Fruit fly (Drosophila melanogaster): Measurements from ENCODE around the gene alpha-Man-Ib.

alpha-Man-Ib gene

DNA sequence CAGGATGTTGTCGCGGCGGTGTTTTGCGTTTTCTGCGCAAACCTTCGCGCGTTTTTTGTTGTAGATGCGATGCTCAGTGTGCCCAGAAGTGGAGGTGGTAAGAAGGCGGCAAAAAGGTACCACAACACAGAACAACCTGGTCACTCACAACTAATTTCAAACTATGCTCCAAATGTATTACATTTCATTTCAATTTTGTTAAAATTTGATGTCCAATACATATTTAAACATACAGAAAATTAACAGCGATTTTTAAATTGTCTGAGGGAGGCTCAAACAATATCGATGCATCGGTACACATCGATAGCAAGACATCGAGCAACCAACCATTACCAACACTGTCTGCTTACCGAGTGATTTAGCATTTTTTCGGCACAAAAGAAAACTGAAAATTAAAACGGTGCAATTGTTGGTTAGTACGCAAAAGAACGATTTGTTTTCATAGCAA is 40.6 kb upstream of the alpha-Man-Ib start, which contains the start of the genes Slbp and Rpn2 (continued):
- TF ChIP-seq CG12299 (tag; optimal IDR thresholded peaks at IDR 0.05) (peak; percentile 43), CG3163 (GFP tag; optimal IDR thresholded peaks at IDR 0.05) (peak; percentile 59), PHDP (tag; optimal IDR thresholded peaks at IDR 0.05) (peak; percentile 19), ase (GFP tag; IDR thresholded peaks at IDR 0.05) (no peak), CG6254 (GFP tag; optimal IDR thresholded peaks at IDR 0.05) (no peak), CG8359 (GFP tag; optimal IDR thresholded peaks at IDR 0.05; ENCODE audit: borderline replicate concordance) (peak; percentile 66), D19B (GFP tag; optimal IDR thresholded peaks at IDR 0.05) (no peak), CG34376 (GFP tag; optimal IDR thresholded peaks at IDR 0.05) (peak; percentile 61), CG9609 (GFP tag; optimal IDR thresholded peaks at IDR 0.05) (peak; percentile 65), CG3281 (GFP tag; optimal IDR thresholded peaks at IDR 0.05) (peak; percentile 20), CG13775 (GFP tag; optimal IDR thresholded peaks at IDR 0.05) (peak; percentile 26), CG12236 (GFP tag; optimal IDR thresholded peaks at IDR 0.05) (peak; percentile 10), CG30020 (tag; optimal IDR thresholded peaks at IDR 0.05) (peak; percentile 39), nmo (GFP tag; optimal IDR thresholded peaks at IDR 0.05) (peak; percentile 74), CG7963 (GFP tag; IDR thresholded peaks at IDR 0.05; ENCODE audit: partially characterized antibody) (peak; percentile 80), CG10543 (GFP tag; optimal IDR thresholded peaks at IDR 0.05) (peak; percentile 21), row (GFP tag; IDR thresholded peaks at IDR 0.05) (peak; percentile 58; the same call in 2 of the 3 replicates), mld (GFP tag; IDR thresholded peaks at IDR 0.05; ENCODE audit: partially characterized antibody) (peak; percentile 86), Dek (tag; optimal IDR thresholded peaks at IDR 0.05) (no peak), mam (GFP tag; optimal IDR thresholded peaks at IDR 0.05) (peak; percentile 70), MBD-R2 (GFP tag; IDR thresholded peaks at IDR 0.05) (peak; percentile 90), Camta (GFP tag; optimal IDR thresholded peaks at IDR 0.05) (peak; percentile 3), Dp (GFP tag; optimal IDR thresholded peaks at IDR 0.05) (peak; percentile 74), CG9932 (GFP tag; IDR thresholded peaks at IDR 0.05) (peak; percentile 74), CG12744 (GFP tag; optimal IDR thresholded peaks at IDR 0.05) (peak; percentile 36), trh (GFP tag; optimal IDR thresholded peaks at IDR 0.05) (no peak), CG12769 (tag; optimal IDR thresholded peaks at IDR 0.05) (peak; percentile 58), CG12155 (GFP tag; optimal IDR thresholded peaks at IDR 0.05) (peak; percentile 37), gsb (GFP tag; IDR thresholded peaks at IDR 0.05) (no peak), prd (optimal IDR thresholded peaks at IDR 0.05) (no peak), prd (GFP tag; IDR thresholded peaks at IDR 0.05) (0 out of 3 replicates have a peak, but pooled peaks have one; percentile 15), CG3995 (GFP tag; optimal IDR thresholded peaks at IDR 0.05) (peak; percentile 41), Oli (tag; optimal IDR thresholded peaks at IDR 0.05) (no peak), NfI (GFP tag; optimal IDR thresholded peaks at IDR 0.05) (peak; percentile 55), pita (GFP tag; optimal IDR thresholded peaks at IDR 0.05) (no peak), CG16779 (GFP tag; IDR thresholded peaks at IDR 0.05) (no peak), trem (tag; optimal IDR thresholded peaks at IDR 0.05) (peak; percentile 91), Hsf (GFP tag; optimal IDR thresholded peaks at IDR 0.05) (peak; percentile 64), luna (GFP tag; optimal IDR thresholded peaks at IDR 0.05) (no peak), Med (GFP tag) (peak; percentile 93), CG6791 (GFP tag; IDR thresholded peaks at IDR 0.05; ENCODE audit: partially characterized antibody) (peak; percentile 92), Fer3 (tag; optimal IDR thresholded peaks at IDR 0.05) (peak; percentile 17), gfzf (GFP tag; optimal IDR thresholded peaks at IDR 0.05) (peak; percentile 97), Jarid2 (GFP tag; optimal IDR thresholded peaks at IDR 0.05) (no peak), Rx (GFP tag; IDR thresholded peaks at IDR 0.05) (no peak), CG4854 (GFP tag; optimal IDR thresholded peaks at IDR 0.05) (peak; percentile 37), ac (GFP tag; optimal IDR thresholded peaks at IDR 0.05) (no peak), Hr51 (GFP tag; optimal IDR thresholded peaks at IDR 0.05) (peak; percentile 6 to 37), Side (GFP tag; optimal IDR thresholded peaks at IDR 0.05) (peak; percentile 60), pum (GFP tag; optimal IDR thresholded peaks at IDR 0.05) (peak; percentile 27)
